Worm (Caenorhabditis elegans): ENCODE measurements around the gene swt-4.

swt-4 gene

DNA sequence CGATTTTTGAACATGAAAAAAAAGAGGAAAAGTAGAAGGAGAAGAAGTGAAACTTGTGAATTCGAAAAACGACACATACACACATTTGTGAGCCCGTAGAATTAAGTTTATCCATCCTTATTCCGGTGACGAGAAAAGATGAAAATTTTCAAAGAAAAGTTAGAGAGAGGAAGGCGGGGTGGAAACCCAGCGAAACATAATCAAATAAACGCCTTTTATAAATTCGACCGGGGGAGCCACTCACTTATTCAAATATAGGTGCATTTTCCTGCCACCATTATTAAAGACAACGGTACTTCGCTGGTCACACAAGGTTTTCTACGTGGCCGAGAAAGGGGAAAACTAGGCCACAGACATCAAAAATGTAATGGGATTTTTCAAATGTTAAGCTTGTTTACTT, 45.5 kb downstream of the swt-4 start:
- TF ChIP-seq unc-39 (tag; optimal IDR thresholded peaks at IDR 0.05) (no peak), nhr-237 (tag; optimal IDR thresholded peaks at IDR 0.05) (no peak)

DNA sequence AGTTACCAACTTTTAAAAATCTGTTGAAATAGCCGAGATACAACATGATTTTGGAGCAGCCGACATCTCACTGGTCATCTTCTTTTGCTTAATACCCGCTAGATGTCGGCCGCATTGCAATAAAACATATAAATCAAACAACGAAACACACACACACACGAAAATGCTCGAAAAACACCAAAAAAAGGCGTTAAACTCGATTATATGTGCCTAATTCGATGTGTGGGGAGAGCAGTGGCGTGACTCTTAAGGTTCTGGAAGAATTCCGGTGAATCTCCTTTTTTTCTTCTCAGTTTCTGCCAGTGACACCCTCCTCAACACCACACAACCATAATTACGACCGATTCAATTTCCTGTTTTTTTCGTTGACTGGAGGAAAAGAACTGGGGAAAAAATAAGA, 48.7 kb downstream of the swt-4 start:
- TF ChIP-seq nhr-11 (tag; optimal IDR thresholded peaks at IDR 0.05) (no peak), snpc-4 (tag; optimal IDR thresholded peaks at IDR 0.05) (peak; percentile 1)

DNA sequence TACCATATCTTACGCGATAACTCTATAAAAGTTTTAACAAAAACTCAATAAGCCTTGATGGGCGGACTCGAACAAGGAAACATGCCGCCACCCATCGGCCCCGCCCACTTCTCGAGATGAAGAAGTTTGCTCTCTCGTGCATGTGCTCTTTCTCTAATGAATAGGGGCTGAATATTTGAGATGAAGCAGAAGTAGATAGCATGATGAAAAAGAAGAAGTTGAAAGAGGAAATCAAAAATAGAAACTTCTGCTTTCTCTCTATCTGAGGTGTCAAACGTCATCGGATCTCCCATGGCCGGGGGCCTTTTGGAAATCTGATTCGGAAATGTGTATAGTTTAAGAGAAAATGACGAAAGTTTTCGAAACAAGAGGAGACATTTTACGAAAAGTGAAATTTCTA, 50.1 kb downstream of the swt-4 start:
- no peak for TF ChIP-seq elt-1 (tag; optimal IDR thresholded peaks at IDR 0.05)
- no peak for TF ChIP-seq nhr-12 (tag; optimal IDR thresholded peaks at IDR 0.05)
- TF ChIP-seq C34F6.9 (tag; optimal IDR thresholded peaks at IDR 0.05) = no peak
- no peak for TF ChIP-seq nhr-237 (tag; optimal IDR thresholded peaks at IDR 0.05)
- TF ChIP-seq nhr-25 (tag; optimal IDR thresholded peaks at IDR 0.05) = no peak
- TF ChIP-seq nhr-23 (tag; optimal IDR thresholded peaks at IDR 0.05) = no peak
- peak in 1 of 2 experiments; percentile 8 for TF ChIP-seq lsy-2 (tag; optimal IDR thresholded peaks at IDR 0.05)
- no peak for TF ChIP-seq unc-55 (GFP tag; optimal IDR thresholded peaks at IDR 0.05)

DNA sequence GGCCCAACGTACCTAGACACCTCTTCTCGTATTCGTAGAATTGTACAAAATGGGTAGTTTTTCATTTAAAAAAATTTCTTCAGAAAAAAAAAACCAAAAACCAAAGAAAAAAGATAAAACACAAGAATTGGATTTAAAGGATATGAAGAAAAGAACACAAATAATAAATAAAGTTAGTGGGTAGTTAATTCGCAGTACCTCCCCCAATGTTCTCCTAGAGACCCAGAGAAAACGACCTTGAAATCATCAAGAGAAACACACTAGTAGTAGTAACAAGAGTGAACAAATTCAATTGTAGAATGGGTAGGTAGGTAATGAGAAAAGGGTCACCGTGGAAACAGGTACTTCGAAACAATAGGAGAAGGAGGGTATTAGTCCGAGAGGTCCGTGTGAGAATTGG, 51.2 kb downstream of the swt-4 start:
- TF ChIP-seq nhr-23 (tag; optimal IDR thresholded peaks at IDR 0.05) (no peak), fos-1 (tag; optimal IDR thresholded peaks at IDR 0.05) (no peak), lsy-2 (tag; optimal IDR thresholded peaks at IDR 0.05) (peak in 1 of 2 experiments; percentile 23)
